Fruit fly (Drosophila melanogaster): Measurements from ENCODE around the gene CG31642.

CG31642 gene

dm6 chr2L:6089604-6090198, 28.6 kb upstream of the CG31642 start:
- no peak for TF ChIP-seq net (GFP tag; optimal IDR thresholded peaks at IDR 0.05)
- TF ChIP-seq CG16779 (tag; optimal IDR thresholded peaks at IDR 0.05), result peak; percentile 6
- TF ChIP-seq CG10669 (GFP tag; optimal IDR thresholded peaks at IDR 0.05), result no peak
- peak; percentile 56 for TF ChIP-seq svp (GFP tag)

- TF ChIP-seq CG6276 (GFP tag; optimal IDR thresholded peaks at IDR 0.05) (no peak), Eip75B (GFP tag; optimal IDR thresholded peaks at IDR 0.05) (no peak), CG34406 (GFP tag; optimal IDR thresholded peaks at IDR 0.05) (no peak), fkh (GFP tag; optimal IDR thresholded peaks at IDR 0.05) (no peak), CG10669 (GFP tag; optimal IDR thresholded peaks at IDR 0.05) (no peak), CG11762 (GFP tag; optimal IDR thresholded peaks at IDR 0.05; ENCODE audit: insufficient read depth) (no peak), esn (GFP tag; optimal IDR thresholded peaks at IDR 0.05) (no peak), ss (GFP tag; optimal IDR thresholded peaks at IDR 0.05) (no peak), Sox15 (GFP tag; optimal IDR thresholded peaks at IDR 0.05) (no peak), CG10631 (GFP tag; optimal IDR thresholded peaks at IDR 0.05) (no peak), CG6808 (GFP tag; optimal IDR thresholded peaks at IDR 0.05) (no peak), Met (GFP tag; optimal IDR thresholded peaks at IDR 0.05) (no peak), CG8119 (GFP tag; IDR thresholded peaks at IDR 0.05) (no peak), Eip78C (GFP tag) (no peak), CG3032 (tag; optimal IDR thresholded peaks at IDR 0.05) (no peak), CG1621 (tag; optimal IDR thresholded peaks at IDR 0.05) (no peak), acj6 (GFP tag; optimal IDR thresholded peaks at IDR 0.05) (no peak), Hr39 (GFP tag; optimal IDR thresholded peaks at IDR 0.05) (no peak), CG6163 (GFP tag; IDR thresholded peaks at IDR 0.05) (no peak), CG6854 (GFP tag; optimal IDR thresholded peaks at IDR 0.05) (no peak)
Measured at dm6 chr2L:6090365-6090764, 27.9 kb upstream of the CG31642 start.

DNA sequence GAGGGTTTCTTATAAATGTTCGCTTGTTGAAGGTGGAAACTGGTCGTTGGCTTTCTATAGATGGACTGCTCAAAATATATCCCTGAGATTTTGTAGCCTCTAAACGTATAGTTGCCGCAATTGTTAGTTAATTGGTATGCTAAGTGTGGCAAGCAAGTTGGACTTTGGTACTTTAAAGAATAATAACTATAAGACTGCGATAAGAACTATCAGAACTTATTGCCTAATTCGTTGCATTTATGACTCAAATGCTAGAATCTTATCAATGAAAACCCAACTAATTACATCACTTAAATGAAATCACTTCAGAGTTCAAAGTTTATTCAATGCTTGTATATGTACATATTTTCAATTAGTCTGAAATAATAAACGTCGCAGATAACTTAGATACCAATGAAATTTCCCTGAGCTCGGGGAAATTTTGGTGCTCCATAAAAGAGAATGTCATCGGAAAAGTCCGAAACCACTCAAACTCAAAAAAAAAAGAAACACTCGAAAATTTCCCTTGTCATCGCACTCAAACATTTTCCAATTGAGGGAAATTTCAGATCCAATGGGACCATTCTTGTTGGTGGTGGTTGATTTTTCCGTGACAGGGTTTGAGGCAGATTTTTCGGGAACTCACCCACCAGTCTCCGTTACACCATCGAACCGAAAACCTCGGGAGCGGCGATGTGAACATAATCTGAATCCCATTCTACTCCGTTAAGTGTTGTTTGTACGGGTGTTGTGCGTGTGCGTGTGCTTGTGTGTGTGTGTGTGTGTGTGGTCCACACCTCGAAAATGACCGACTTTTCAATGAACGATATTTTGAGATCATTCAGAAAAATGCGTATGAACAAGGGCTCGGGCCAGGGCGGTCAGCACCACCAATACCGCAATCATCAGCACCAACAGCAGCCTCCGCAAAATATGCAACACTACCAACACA, 27.3 kb upstream of the CG31642 start, which contains the start of gene CG45075:
Gene CG45075 (plus strand): TSS at position 627 of the 931 bp plus-strand sequence.
- no peak for TF ChIP-seq fd59A (GFP tag; optimal IDR thresholded peaks at IDR 0.05)
- no peak for TF ChIP-seq dsx (GFP tag; optimal IDR thresholded peaks at IDR 0.05; ENCODE audit: poor library complexity, severe bottlenecking)
- TF ChIP-seq CG11762 (GFP tag; optimal IDR thresholded peaks at IDR 0.05; ENCODE audit: insufficient read depth), result no peak
- no peak for TF ChIP-seq CG7368 (GFP tag; optimal IDR thresholded peaks at IDR 0.05)
- no peak for TF ChIP-seq CG32006 (GFP tag; optimal IDR thresholded peaks at IDR 0.05)
- TF ChIP-seq topi (GFP tag; optimal IDR thresholded peaks at IDR 0.05), result no peak

DNA sequence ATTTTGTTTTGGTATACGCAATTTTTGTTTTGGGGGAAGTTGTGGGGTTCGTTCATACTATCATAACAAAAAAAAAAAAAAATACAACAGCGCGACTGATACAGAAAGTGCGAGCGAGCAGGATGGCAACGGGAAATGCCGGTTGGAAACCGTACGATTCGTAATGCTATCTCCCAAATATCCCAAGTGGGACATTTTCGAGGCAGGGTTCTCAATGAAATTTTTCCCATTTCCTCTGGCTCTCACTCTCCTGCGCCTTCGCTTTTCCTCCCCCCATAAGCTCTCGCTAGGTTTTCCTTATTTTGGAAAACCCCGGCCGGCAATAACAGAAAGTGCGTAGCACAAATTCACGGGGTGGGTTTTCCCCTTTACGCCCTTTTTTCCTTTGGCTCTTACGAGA, 26.0 kb upstream of the CG31642 start:
- TF ChIP-seq CG8119 (GFP tag; IDR thresholded peaks at IDR 0.05) (no peak), CG16779 (tag; optimal IDR thresholded peaks at IDR 0.05) (no peak), OdsH (GFP tag; optimal IDR thresholded peaks at IDR 0.05) (no peak), Eip75B (GFP tag; optimal IDR thresholded peaks at IDR 0.05) (no peak), Hr38 (GFP tag; optimal IDR thresholded peaks at IDR 0.05) (no peak), CG6854 (GFP tag; optimal IDR thresholded peaks at IDR 0.05) (no peak), Hr4 (GFP tag; optimal IDR thresholded peaks at IDR 0.05) (no peak), Eip93F (GFP tag; optimal IDR thresholded peaks at IDR 0.05) (no peak), fkh (GFP tag; optimal IDR thresholded peaks at IDR 0.05) (no peak)

All from whole organism, prepupa.